Fruit fly (Drosophila melanogaster): Measurements from ENCODE around the gene ND-B22.

Gene ND-B22

DNA sequence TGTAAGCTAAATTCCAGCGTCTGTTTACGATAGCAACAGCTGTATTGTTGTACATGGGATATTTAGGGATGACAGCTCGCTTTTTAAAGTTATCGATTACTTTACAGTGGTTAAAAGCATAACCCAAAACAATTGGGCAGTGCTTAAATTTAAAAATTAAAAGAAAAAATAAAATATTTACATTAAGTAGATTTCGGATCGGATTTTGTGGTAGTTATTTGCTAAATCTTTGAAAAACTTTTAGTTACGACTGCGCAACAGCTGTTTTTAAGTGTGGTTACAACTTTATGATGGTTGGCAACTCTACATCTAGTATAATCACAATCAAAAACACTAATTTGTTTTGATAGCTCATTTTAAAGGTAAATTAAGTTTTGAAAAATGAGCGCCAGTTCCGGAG, 16.3 kb upstream of the ND-B22 start, which contains the start of the genes Ing5 and CG7099 (continued):
- peak; percentile 91 for TF ChIP-seq psq (GFP tag; optimal IDR thresholded peaks at IDR 0.05)
- TF ChIP-seq Gug (GFP tag; IDR thresholded peaks at IDR 0.05), result peak; percentile 96
- TF ChIP-seq CG12155 (GFP tag; optimal IDR thresholded peaks at IDR 0.05), result peak; percentile 96
- peak; percentile 94 for TF ChIP-seq croc (GFP tag; conservative IDR thresholded peaks at IDR 0.05)
- peak; percentile 96 for TF ChIP-seq CG4424 (GFP tag; optimal IDR thresholded peaks at IDR 0.05)
- peak; percentile 71 for TF ChIP-seq nerfin-2 (GFP tag; IDR thresholded peaks at IDR 0.05; ENCODE audit: partially characterized antibody)
- peak; percentile 87 for TF ChIP-seq CG13624 (GFP tag; optimal IDR thresholded peaks at IDR 0.05)
- TF ChIP-seq en (GFP tag; optimal IDR thresholded peaks at IDR 0.05), result peak; percentile 60
- TF ChIP-seq CG10462 (GFP tag; optimal IDR thresholded peaks at IDR 0.05), result peak; percentile 95
- peak; percentile 89 for TF ChIP-seq pnt (GFP tag; optimal IDR thresholded peaks at IDR 0.05)
- peak; percentile 36 for TF ChIP-seq p53 (GFP tag; optimal IDR thresholded peaks at IDR 0.05)
- TF ChIP-seq Camta (GFP tag; optimal IDR thresholded peaks at IDR 0.05), result peak; percentile 92
- TF ChIP-seq HmgZ (tag; optimal IDR thresholded peaks at IDR 0.05), result peak; percentile 97
- TF ChIP-seq disco-r (GFP tag; optimal IDR thresholded peaks at IDR 0.05), result peak; percentile 66
- TF ChIP-seq Mrtf (GFP tag; IDR thresholded peaks at IDR 0.05), result peak; percentile 94
- peak; percentile 94 for TF ChIP-seq gsb-n (tag; optimal IDR thresholded peaks at IDR 0.05)
- peak; percentile 90 for TF ChIP-seq run (tag; optimal IDR thresholded peaks at IDR 0.05)
- peak; percentile 88 for TF ChIP-seq CG34376 (GFP tag; optimal IDR thresholded peaks at IDR 0.05)
- peak; percentile 91 for TF ChIP-seq CG10267 (tag; optimal IDR thresholded peaks at IDR 0.05)
- peak; percentile 94 for TF ChIP-seq Fer1 (GFP tag; optimal IDR thresholded peaks at IDR 0.05)
- TF ChIP-seq CG14860 (GFP tag; IDR thresholded peaks at IDR 0.05; ENCODE audit: partially characterized antibody), result peak; percentile 62; the same call in 2 of the 3 replicates
- peak; percentile 93 for TF ChIP-seq Usf (GFP tag; optimal IDR thresholded peaks at IDR 0.05)
- peak; percentile 95 for TF ChIP-seq CG16815 (GFP tag; optimal IDR thresholded peaks at IDR 0.05)
- peak; percentile 73 for TF ChIP-seq CG12236 (GFP tag; optimal IDR thresholded peaks at IDR 0.05)
- TF ChIP-seq lab (GFP tag; optimal IDR thresholded peaks at IDR 0.05), result peak; percentile 97
- no peak for TF ChIP-seq CG31365 (tag; optimal IDR thresholded peaks at IDR 0.05)
- TF ChIP-seq dm (GFP tag; optimal IDR thresholded peaks at IDR 0.05), result peak; percentile 62
- TF ChIP-seq gsb (GFP tag; IDR thresholded peaks at IDR 0.05), result peak; percentile 89
- no peak for TF ChIP-seq h (optimal IDR thresholded peaks at IDR 0.05)
- TF ChIP-seq CG17361 (GFP tag; IDR thresholded peaks at IDR 0.05), result peak; percentile 97
- TF ChIP-seq Fer2 (tag; optimal IDR thresholded peaks at IDR 0.05), result peak; percentile 95
- TF ChIP-seq CG2712 (tag; optimal IDR thresholded peaks at IDR 0.05), result peak; percentile 97
- no peak for TF ChIP-seq abd-A (tag; optimal IDR thresholded peaks at IDR 0.05)
- peak; percentile 98 for TF ChIP-seq CG14441 (GFP tag; IDR thresholded peaks at IDR 0.05)
- peak; percentile 92 for TF ChIP-seq CG5953 (GFP tag; IDR thresholded peaks at IDR 0.05)
- TF ChIP-seq Nf-YB (GFP tag; optimal IDR thresholded peaks at IDR 0.05), result peak; percentile 83
- peak; percentile 82 for TF ChIP-seq ac (GFP tag; optimal IDR thresholded peaks at IDR 0.05)
- TF ChIP-seq CG17385 (GFP tag; optimal IDR thresholded peaks at IDR 0.05), result peak; percentile 88
- TF ChIP-seq Ada2b (GFP tag; IDR thresholded peaks at IDR 0.05), result peak; percentile 98
- TF ChIP-seq ara (GFP tag; IDR thresholded peaks at IDR 0.05), result peak; percentile 96
- TF ChIP-seq Ravus (GFP tag; IDR thresholded peaks at IDR 0.05), result peak; percentile 92
- TF ChIP-seq ewg (GFP tag; optimal IDR thresholded peaks at IDR 0.05), result peak; percentile 93
- peak; percentile 96 for TF ChIP-seq CG18764 (GFP tag; optimal IDR thresholded peaks at IDR 0.05)
- no peak for TF ChIP-seq cg (GFP tag; optimal IDR thresholded peaks at IDR 0.05)
- peak; percentile 86 for TF ChIP-seq CG17612 (GFP tag; IDR thresholded peaks at IDR 0.05)
- peak; percentile 96 for TF ChIP-seq CG8290 (GFP tag; optimal IDR thresholded peaks at IDR 0.05)
- peak in 1 of 2 experiments; percentile 92 for TF ChIP-seq CG8290 (tag; optimal IDR thresholded peaks at IDR 0.05)
- peak; percentile 85 for TF ChIP-seq CG6765 (GFP tag; optimal IDR thresholded peaks at IDR 0.05)
- peak; percentile 95 for TF ChIP-seq zfh2 (GFP tag; optimal IDR thresholded peaks at IDR 0.05)
- peak; percentile 97 for TF ChIP-seq CG4617 (GFP tag; optimal IDR thresholded peaks at IDR 0.05; ENCODE audit: borderline replicate concordance)
- TF ChIP-seq ato (GFP tag; IDR thresholded peaks at IDR 0.05; ENCODE audit: partially characterized antibody), result 0 out of 2 replicates have a peak, but pooled peaks have one; percentile 23
- peak; percentile 93 for TF ChIP-seq Vsx1 (GFP tag; optimal IDR thresholded peaks at IDR 0.05)

Data from whole organism, embryonic.